Fruit fly (Drosophila melanogaster): ENCODE results near the gene CG13081.
A peak's percentile ranks its signal among the peaks of the same experiment; 100 is the strongest.

The CG13081 gene

dm6 chr2L:19577187-19577765 is 36.9 kb downstream of the CG13081 start, which contains the start of the genes spi and msb1l (continued):
- TF ChIP-seq CG3919 (GFP tag; optimal IDR thresholded peaks at IDR 0.05) (peak; percentile 15), cyc (GFP tag; optimal IDR thresholded peaks at IDR 0.05) (peak; percentile 48), pdm3 (GFP tag; optimal IDR thresholded peaks at IDR 0.05) (peak; percentile 42), esn (GFP tag; optimal IDR thresholded peaks at IDR 0.05) (peak; percentile 55), fd59A (GFP tag; optimal IDR thresholded peaks at IDR 0.05) (no peak), vri (GFP tag; optimal IDR thresholded peaks at IDR 0.05) (no peak), Hr4 (GFP tag; optimal IDR thresholded peaks at IDR 0.05) (peak; percentile 27), Sox14 (GFP tag; optimal IDR thresholded peaks at IDR 0.05) (peak; percentile 1), CG4318 (GFP tag; optimal IDR thresholded peaks at IDR 0.05) (no peak), dac (GFP tag; optimal IDR thresholded peaks at IDR 0.05) (no peak), CG6163 (GFP tag; IDR thresholded peaks at IDR 0.05) (no peak), ss (GFP tag; optimal IDR thresholded peaks at IDR 0.05) (no peak), CG8119 (GFP tag; IDR thresholded peaks at IDR 0.05) (no peak)

dm6 chr2L:19579995-19580578 is 39.7 kb downstream of the CG13081 start, which contains the start of gene Pmvk:
Gene Pmvk (minus strand): TSS chr2L:19580351.
- TF ChIP-seq CG15336 (GFP tag; IDR thresholded peaks at IDR 0.05) (0 out of 2 replicates have a peak, but pooled peaks have one; percentile 14), fkh (GFP tag; optimal IDR thresholded peaks at IDR 0.05) (peak; percentile 88), CG6854 (GFP tag; optimal IDR thresholded peaks at IDR 0.05) (peak; percentile 26), OdsH (GFP tag; optimal IDR thresholded peaks at IDR 0.05) (no peak), pdm3 (GFP tag; optimal IDR thresholded peaks at IDR 0.05) (no peak), CG31627 (GFP tag; optimal IDR thresholded peaks at IDR 0.05) (no peak), Blimp-1 (GFP tag; optimal IDR thresholded peaks at IDR 0.05) (peak; percentile 98)

DNA sequence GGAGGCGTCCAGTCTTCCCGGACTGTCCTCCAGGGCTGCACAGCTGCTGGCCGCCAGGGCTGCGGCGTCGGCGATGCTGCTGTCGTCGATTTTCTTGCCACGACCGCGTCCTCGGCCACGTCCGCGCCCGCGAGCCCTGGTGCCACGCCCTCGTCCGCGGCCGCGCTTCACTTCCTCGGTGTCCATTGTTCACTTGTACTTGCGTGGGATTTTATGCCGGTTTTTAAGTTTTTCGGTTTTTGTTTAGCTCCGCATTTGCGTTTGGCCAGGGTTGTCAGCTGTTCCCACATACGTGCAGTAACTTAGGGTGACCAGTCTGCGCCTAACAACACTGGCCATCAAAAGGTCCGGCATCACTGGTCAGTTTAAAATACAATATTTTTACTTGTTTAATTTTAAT is 41.8 kb downstream of the CG13081 start, which contains the start of gene Hakai:
Hakai (minus strand) TSS at position 290 of the 400 bp plus-strand sequence.
- peak; percentile 6 for TF ChIP-seq CG1621 (tag; optimal IDR thresholded peaks at IDR 0.05)
- peak; percentile 5 for TF ChIP-seq Sox15 (GFP tag; optimal IDR thresholded peaks at IDR 0.05)
- TF ChIP-seq acj6 (GFP tag; optimal IDR thresholded peaks at IDR 0.05), result peak; percentile 30
- TF ChIP-seq ss (GFP tag; optimal IDR thresholded peaks at IDR 0.05), result peak in 1 of 2 experiments; percentile 29
- TF ChIP-seq Sox14 (GFP tag; optimal IDR thresholded peaks at IDR 0.05), result peak; percentile 57
- peak; percentile 26 for TF ChIP-seq CG8319 (GFP tag; optimal IDR thresholded peaks at IDR 0.05)
- TF ChIP-seq CG15336 (GFP tag; IDR thresholded peaks at IDR 0.05), result no peak
- TF ChIP-seq esn (GFP tag; optimal IDR thresholded peaks at IDR 0.05), result peak; percentile 53
- no peak for TF ChIP-seq salr (GFP tag; optimal IDR thresholded peaks at IDR 0.05)
- peak; percentile 51 for TF ChIP-seq lz (GFP tag; optimal IDR thresholded peaks at IDR 0.05)
- no peak for TF ChIP-seq Gug (GFP tag; IDR thresholded peaks at IDR 0.05)
- TF ChIP-seq CG11902 (GFP tag; optimal IDR thresholded peaks at IDR 0.05), result peak; percentile 35
- TF ChIP-seq Ets96B (tag; optimal IDR thresholded peaks at IDR 0.05), result peak; percentile 12
- TF ChIP-seq Lpt (GFP tag; optimal IDR thresholded peaks at IDR 0.05), result no peak
- peak; percentile 61 for TF ChIP-seq CG31627 (GFP tag; optimal IDR thresholded peaks at IDR 0.05)
- peak; percentile 53 for TF ChIP-seq topi (GFP tag; optimal IDR thresholded peaks at IDR 0.05)
- TF ChIP-seq Ets21C (GFP tag; optimal IDR thresholded peaks at IDR 0.05), result peak; percentile 25
- peak; percentile 29 for TF ChIP-seq pdm3 (GFP tag; optimal IDR thresholded peaks at IDR 0.05)
- TF ChIP-seq CG8119 (GFP tag; IDR thresholded peaks at IDR 0.05), result no peak; the same call in 2 of the 3 replicates
- TF ChIP-seq CG6808 (GFP tag; optimal IDR thresholded peaks at IDR 0.05), result no peak
- no peak for TF ChIP-seq fd85E (GFP tag; optimal IDR thresholded peaks at IDR 0.05)
- TF ChIP-seq eg (GFP tag; IDR thresholded peaks at IDR 0.05), result 0 out of 3 replicates have a peak, but pooled peaks have one; percentile 43
- TF ChIP-seq CG3032 (tag; optimal IDR thresholded peaks at IDR 0.05), result peak; percentile 36
- peak; percentile 57 for TF ChIP-seq Eip78C (GFP tag)
- TF ChIP-seq Eip75B (GFP tag; optimal IDR thresholded peaks at IDR 0.05), result peak; percentile 40
- TF ChIP-seq OdsH (GFP tag; optimal IDR thresholded peaks at IDR 0.05), result peak; percentile 50
- peak; percentile 55 for TF ChIP-seq Hr39 (GFP tag; optimal IDR thresholded peaks at IDR 0.05)
- TF ChIP-seq cyc (GFP tag; optimal IDR thresholded peaks at IDR 0.05), result peak; percentile 64
- TF ChIP-seq CG32006 (GFP tag; optimal IDR thresholded peaks at IDR 0.05), result peak; percentile 30
- peak; percentile 67 for TF ChIP-seq Hr4 (GFP tag; optimal IDR thresholded peaks at IDR 0.05)
- peak; percentile 67; the same call in 1 of the 3 replicates for TF ChIP-seq CG6163 (GFP tag; IDR thresholded peaks at IDR 0.05)
- peak; percentile 9; the same call in 1 of the 2 replicates for TF ChIP-seq CG11294 (GFP tag; IDR thresholded peaks at IDR 0.05)
- TF ChIP-seq Blimp-1 (GFP tag; optimal IDR thresholded peaks at IDR 0.05), result no peak
- TF ChIP-seq Met (GFP tag; optimal IDR thresholded peaks at IDR 0.05), result peak; percentile 46
- TF ChIP-seq CG6792 (GFP tag; optimal IDR thresholded peaks at IDR 0.05), result no peak
- peak; percentile 44 for TF ChIP-seq Smox (GFP tag; optimal IDR thresholded peaks at IDR 0.05)
- peak; percentile 39 for TF ChIP-seq CG10631 (GFP tag; optimal IDR thresholded peaks at IDR 0.05)
